Worm (Caenorhabditis elegans) whole organism, L4 larva: Measurements from ENCODE around the gene M02D8.3.

Experiments
- ZK337.2 ChIP-seq: fragments of 200-800 bp; sonication (Bioruptor generic); IDR thresholded peaks from 2 replicates; pipeline ENCODE4 v1.3.6; 2022; ENCODE audit warnings: missing genetic modification reagents, missing genetic modification characterization, missing compliant biosample characterization
- daf-19 ChIP-seq: fragments of 200-800 bp; sonication (Bioruptor generic); conservative IDR thresholded peaks from 2 replicates; pipeline ENCODE4 v1.3.6; 2022; ENCODE audit warnings: missing genetic modification characterization, missing compliant biosample characterization
- egl-27 ChIP-seq: sonication (generic microtip); optimal IDR thresholded peaks from 3 replicates; lab custom pipeline; 2017; ENCODE audit warnings: missing biosample characterization, missing genetic modification reagents, missing genetic modification characterization
- fos-1 ChIP-seq: fragments of 150-350 bp; optimal IDR thresholded peaks from 2 replicates; lab custom pipeline; 2014; ENCODE audit warnings: missing biosample characterization, missing genetic modification characterization
- madf-9 ChIP-seq: fragments of 200-800 bp; sonication (Bioruptor generic); conservative IDR thresholded peaks from 2 replicates; pipeline ENCODE4 v1.3.6; 2022; ENCODE audit warnings: missing genetic modification reagents, missing genetic modification characterization, missing compliant biosample characterization
- mep-1 ChIP-seq: fragments of 150-350 bp; sonication (generic microtip); optimal IDR thresholded peaks from 3 replicates; lab custom pipeline; 2014; ENCODE audit warnings: missing biosample characterization, missing genetic modification characterization
- nhr-11 ChIP-seq: fragments of 150-350 bp; optimal IDR thresholded peaks from 2 replicates; lab custom pipeline; 2014; ENCODE audit warnings: missing biosample characterization, missing genetic modification characterization
- nhr-237 ChIP-seq: sonication (generic microtip); optimal IDR thresholded peaks from 2 replicates; lab custom pipeline; 2017; ENCODE audit warnings: missing biosample characterization, missing genetic modification characterization
- nhr-25 ChIP-seq: sonication (generic microtip); optimal IDR thresholded peaks from 2 replicates; lab custom pipeline; 2017; ENCODE audit warnings: missing genetic modification characterization, mild to moderate bottlenecking, missing compliant biosample characterization, antibody characterized with exemption, moderate library complexity, borderline replicate concordance; ENCODE audit not compliant: insufficient read depth
- unc-39 ChIP-seq: sonication (generic microtip); optimal IDR thresholded peaks from 2 replicates; lab custom pipeline; 2017; ENCODE audit warnings: missing biosample characterization, missing genetic modification characterization
- zag-1 ChIP-seq: fragments of 150-350 bp; optimal IDR thresholded peaks from 2 replicates; lab custom pipeline; 2014; ENCODE audit warnings: missing biosample characterization, missing genetic modification characterization
- zip-11 ChIP-seq: fragments of 200-800 bp; sonication (Bioruptor generic); IDR thresholded peaks from 2 replicates; pipeline ENCODE4 v1.3.6; 2022; ENCODE audit warnings: missing genetic modification characterization, missing compliant biosample characterization
- ztf-7 ChIP-seq: fragments of 150-350 bp; optimal IDR thresholded peaks from 2 replicates; lab custom pipeline; 2014; ENCODE audit warnings: missing biosample characterization, missing genetic modification characterization

DNA sequence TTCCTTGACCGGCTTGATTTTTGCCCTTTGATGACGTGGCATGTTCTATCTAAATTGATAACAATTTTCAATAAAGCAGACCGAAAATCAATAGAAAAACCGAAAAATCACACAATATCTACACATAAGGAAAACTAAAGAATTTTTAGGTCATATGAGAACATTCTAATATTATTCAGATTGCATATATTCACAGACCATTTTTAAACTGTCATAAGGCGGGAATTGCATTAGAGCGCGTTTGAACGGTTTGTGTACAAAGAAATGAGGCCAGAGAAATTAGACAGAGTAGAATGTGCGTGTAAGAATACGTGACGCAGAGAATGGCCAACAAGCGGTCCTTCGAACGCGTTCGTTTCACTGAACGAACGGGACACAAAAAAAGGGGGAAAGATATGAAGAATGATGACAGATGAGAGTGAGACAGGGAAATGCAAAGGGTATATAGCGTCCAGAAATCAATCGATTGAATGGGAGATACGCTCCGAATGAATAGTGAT lies at the start of gene M02D8.3:
- no peak for TF ChIP-seq madf-9
- TF ChIP-seq nhr-237 (tag; lab: Kevin White, UChicago): no peak
- no peak for TF ChIP-seq ZK337.2
- TF ChIP-seq nhr-25 (tag; lab: Kevin White, UChicago): peak; percentile 43
- TF ChIP-seq ztf-7 (tag; lab: Kevin White, UChicago): peak; percentile 5
- no peak for TF ChIP-seq zip-11 (GFP tag; lab: Robert Waterston, UW)
- TF ChIP-seq unc-39 (tag; lab: Kevin White, UChicago): no peak
- TF ChIP-seq zag-1 (tag; lab: Kevin White, UChicago): no peak
- TF ChIP-seq egl-27 (tag; lab: Kevin White, UChicago): no peak
- no peak for TF ChIP-seq fos-1
- no peak for TF ChIP-seq nhr-11 (tag; lab: Kevin White, UChicago)
- TF ChIP-seq mep-1: peak; percentile 74
- no peak for TF ChIP-seq daf-19 (GFP tag; lab: Robert Waterston, UW)
